Fruit fly (Drosophila melanogaster): Measurements from ENCODE around the gene CG17646.

CG17646 gene

DNA sequence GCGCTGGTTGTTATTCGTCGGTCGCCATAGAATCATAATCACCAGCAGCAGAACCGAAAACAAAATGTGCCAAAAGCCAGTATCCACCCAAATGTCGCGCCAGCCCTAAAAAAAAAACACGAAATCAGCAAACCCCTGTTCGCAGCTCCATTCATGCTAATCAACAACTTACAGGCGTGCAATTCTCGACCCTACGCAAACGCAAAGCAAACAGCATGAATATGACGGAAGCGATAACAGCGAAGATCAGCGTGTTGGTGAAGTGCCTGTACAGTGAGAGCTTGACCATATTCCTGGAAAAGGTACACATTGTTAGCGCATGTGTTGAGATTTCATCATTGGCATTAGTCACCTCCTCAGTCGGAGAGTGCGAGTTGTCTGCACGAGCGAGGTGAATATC, 24.2 kb upstream of the CG17646 start:
- TF ChIP-seq h (GFP tag; optimal IDR thresholded peaks at IDR 0.05) (no peak), usp (GFP tag; optimal IDR thresholded peaks at IDR 0.05) (no peak), N (GFP tag; optimal IDR thresholded peaks at IDR 0.05) (no peak), lola (GFP tag; optimal IDR thresholded peaks at IDR 0.05) (no peak), sv (GFP tag; optimal IDR thresholded peaks at IDR 0.05) (no peak), GATAd (GFP tag; optimal IDR thresholded peaks at IDR 0.05) (no peak), Rel (GFP tag; optimal IDR thresholded peaks at IDR 0.05) (no peak), Rel (tag; optimal IDR thresholded peaks at IDR 0.05) (no peak), br (GFP tag; optimal IDR thresholded peaks at IDR 0.05) (no peak), Mio (GFP tag; optimal IDR thresholded peaks at IDR 0.05) (no peak), Hnf4 (GFP tag; optimal IDR thresholded peaks at IDR 0.05) (no peak)

DNA sequence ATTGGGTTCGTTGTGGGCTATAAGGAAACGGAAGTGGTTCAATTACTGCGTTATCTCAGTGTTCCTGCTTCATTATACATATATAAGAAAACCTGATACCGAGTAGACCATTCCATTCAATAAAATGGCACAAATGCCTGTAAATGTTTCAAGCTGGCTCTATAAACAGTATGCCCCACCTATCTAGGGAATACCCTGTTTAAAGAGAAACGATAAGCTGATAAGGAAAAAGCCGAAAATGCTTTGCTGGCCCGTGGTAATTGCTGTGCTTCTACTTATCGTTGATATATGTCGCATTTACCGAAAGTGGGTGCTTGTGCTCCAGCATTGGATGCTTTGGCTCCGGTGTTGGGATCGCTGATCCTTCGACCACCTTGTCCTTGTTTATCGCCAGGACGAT, 23.0 kb upstream of the CG17646 start:
- TF ChIP-seq fru (GFP tag; optimal IDR thresholded peaks at IDR 0.05) = peak; percentile 21
- TF ChIP-seq usp (GFP tag; optimal IDR thresholded peaks at IDR 0.05) = no peak
- no peak for TF ChIP-seq rgr (GFP tag; optimal IDR thresholded peaks at IDR 0.05)
- peak in 1 of 2 experiments; percentile 7 for TF ChIP-seq foxo (GFP tag; optimal IDR thresholded peaks at IDR 0.05)
- TF ChIP-seq Rel (GFP tag; optimal IDR thresholded peaks at IDR 0.05) = no peak
- TF ChIP-seq Rel (tag; optimal IDR thresholded peaks at IDR 0.05) = peak; percentile 77
- no peak for TF ChIP-seq dl (GFP tag; optimal IDR thresholded peaks at IDR 0.05; ENCODE audit: insufficient read depth in 1 of 2, partially characterized antibody in 2 of 2)
- no peak for TF ChIP-seq Jra (GFP tag; optimal IDR thresholded peaks at IDR 0.05)
- no peak for TF ChIP-seq ey (GFP tag; optimal IDR thresholded peaks at IDR 0.05)
- TF ChIP-seq br (GFP tag; optimal IDR thresholded peaks at IDR 0.05) = no peak
- TF ChIP-seq Dfd (GFP tag; optimal IDR thresholded peaks at IDR 0.05) = no peak
- no peak for TF ChIP-seq sv (GFP tag; optimal IDR thresholded peaks at IDR 0.05)
- TF ChIP-seq h (GFP tag; optimal IDR thresholded peaks at IDR 0.05) = peak; percentile 32
- no peak for TF ChIP-seq psq (GFP tag; optimal IDR thresholded peaks at IDR 0.05)
- no peak for TF ChIP-seq Abd-B (GFP tag; optimal IDR thresholded peaks at IDR 0.05)
- TF ChIP-seq brk (GFP tag; optimal IDR thresholded peaks at IDR 0.05) = no peak
- TF ChIP-seq Hr78 (GFP tag; optimal IDR thresholded peaks at IDR 0.05) = no peak
- TF ChIP-seq GATAd (GFP tag; optimal IDR thresholded peaks at IDR 0.05) = no peak
- TF ChIP-seq Mio (GFP tag; optimal IDR thresholded peaks at IDR 0.05) = no peak
- TF ChIP-seq Dif (GFP tag; optimal IDR thresholded peaks at IDR 0.05; ENCODE audit: partially characterized antibody) = no peak
- TF ChIP-seq jim (GFP tag; optimal IDR thresholded peaks at IDR 0.05) = no peak
- TF ChIP-seq lola (GFP tag; optimal IDR thresholded peaks at IDR 0.05) = no peak
- no peak for TF ChIP-seq dsf (GFP tag; optimal IDR thresholded peaks at IDR 0.05; ENCODE audit: borderline replicate concordance)
- TF ChIP-seq CrebA (GFP tag; optimal IDR thresholded peaks at IDR 0.05; ENCODE audit: borderline replicate concordance) = no peak
- TF ChIP-seq OdsH (GFP tag; optimal IDR thresholded peaks at IDR 0.05) = no peak
- no peak for TF ChIP-seq Vsx2 (GFP tag; optimal IDR thresholded peaks at IDR 0.05; ENCODE audit: partially characterized antibody)

DNA sequence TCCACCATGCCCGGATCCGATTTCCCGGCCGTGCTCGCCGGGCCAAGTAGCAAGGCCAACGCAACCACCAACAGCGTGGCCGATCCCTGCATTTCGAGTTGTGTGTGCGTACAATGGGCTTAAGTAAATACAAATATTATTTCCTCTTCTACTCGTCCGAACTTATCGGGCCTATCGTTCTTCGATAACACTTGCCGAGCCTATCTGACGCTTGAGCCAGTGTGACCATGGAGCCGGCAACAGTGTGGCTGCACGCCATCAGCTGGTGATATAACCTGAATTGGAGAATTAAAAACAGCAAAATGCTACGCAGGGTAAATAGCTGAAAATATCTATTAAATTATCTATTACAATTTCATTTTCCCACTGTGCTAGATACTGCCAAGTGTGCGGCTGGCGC, 22.1 kb upstream of the CG17646 start, which contains the start of the genes CG17660 and mRpL48:
Gene CG17660, minus strand, starts transcription at position 198 of the 400 bp plus-strand sequence.
Gene mRpL48, plus strand, starts transcription at position 239 of the 400 bp plus-strand sequence.
- TF ChIP-seq Mio (GFP tag; optimal IDR thresholded peaks at IDR 0.05) = no peak
- no peak for TF ChIP-seq pan (optimal IDR thresholded peaks at IDR 0.05)
- no peak for TF ChIP-seq ey (GFP tag; optimal IDR thresholded peaks at IDR 0.05)
- peak; percentile 27 for TF ChIP-seq rgr (GFP tag; optimal IDR thresholded peaks at IDR 0.05)
- no peak for TF ChIP-seq CG9705 (GFP tag; optimal IDR thresholded peaks at IDR 0.05)
- TF ChIP-seq Vsx2 (GFP tag; optimal IDR thresholded peaks at IDR 0.05; ENCODE audit: partially characterized antibody) = no peak
- TF ChIP-seq CG32264 (GFP tag; optimal IDR thresholded peaks at IDR 0.05) = no peak
- TF ChIP-seq Myc (optimal IDR thresholded peaks at IDR 0.05) = no peak
- TF ChIP-seq Abd-B (GFP tag; optimal IDR thresholded peaks at IDR 0.05) = no peak
- TF ChIP-seq Jra (GFP tag; optimal IDR thresholded peaks at IDR 0.05) = no peak
- TF ChIP-seq HLH106 (tag; optimal IDR thresholded peaks at IDR 0.05) = no peak
- TF ChIP-seq Rel (GFP tag; optimal IDR thresholded peaks at IDR 0.05) = no peak
- peak; percentile 44 for TF ChIP-seq Rel (tag; optimal IDR thresholded peaks at IDR 0.05)
- no peak for TF ChIP-seq sage (GFP tag; optimal IDR thresholded peaks at IDR 0.05)
- TF ChIP-seq N (GFP tag; optimal IDR thresholded peaks at IDR 0.05) = no peak
- TF ChIP-seq br (GFP tag; optimal IDR thresholded peaks at IDR 0.05) = peak; percentile 7
- TF ChIP-seq h (GFP tag; optimal IDR thresholded peaks at IDR 0.05) = peak; percentile 29
- TF ChIP-seq Hr78 (GFP tag; optimal IDR thresholded peaks at IDR 0.05) = no peak
- TF ChIP-seq dsf (GFP tag; optimal IDR thresholded peaks at IDR 0.05; ENCODE audit: borderline replicate concordance) = no peak
- no peak for TF ChIP-seq psq (GFP tag; optimal IDR thresholded peaks at IDR 0.05)
- peak; percentile 6 for TF ChIP-seq Sp1 (GFP tag; optimal IDR thresholded peaks at IDR 0.05)
- TF ChIP-seq woc (GFP tag; optimal IDR thresholded peaks at IDR 0.05) = no peak
- no peak for TF ChIP-seq Hnf4 (GFP tag; optimal IDR thresholded peaks at IDR 0.05)
- no peak for TF ChIP-seq jim (GFP tag; optimal IDR thresholded peaks at IDR 0.05)
